Fruit fly (Drosophila melanogaster) whole organism, embryonic: ENCODE data around the gene CG32371.

Source experiments
- Adf1 ChIP-seq: fragments of 200-800 bp; sonication (Bioruptor generic); IDR thresholded peaks from 2 replicates; pipeline ENCODE4 v1.3.6; 2022; ENCODE audit warnings: missing biosample characterization, missing genetic modification characterization
- Atf-2 ChIP-seq: fragments of 200-800 bp; sonication (Bioruptor generic); optimal IDR thresholded peaks from 2 replicates; lab custom pipeline; 2016; ENCODE audit warnings: missing biosample characterization, missing genetic modification characterization
- CG12104 ChIP-seq: fragments of 200-800 bp; sonication (Bioruptor generic); optimal IDR thresholded peaks from 3 replicates; lab custom pipeline; 2016; ENCODE audit warnings: missing biosample characterization, missing genetic modification characterization
- CG18764 ChIP-seq: fragments of 200-800 bp; sonication (Bioruptor generic); optimal IDR thresholded peaks from 3 replicates; lab custom pipeline; 2016; ENCODE audit warnings: missing biosample characterization, missing genetic modification characterization
- CG2120 ChIP-seq: fragments of 200-800 bp; sonication (Bioruptor generic); optimal IDR thresholded peaks from 3 replicates; lab custom pipeline; 2016; ENCODE audit warnings: missing biosample characterization, missing genetic modification characterization
- CG3847 ChIP-seq: fragments of 200-800 bp; sonication (Bioruptor generic); IDR thresholded peaks from 2 replicates; pipeline ENCODE4 v1.3.6; 2022; ENCODE audit warnings: missing biosample characterization, missing genetic modification characterization
- CG4707 ChIP-seq: fragments of 200-800 bp; sonication (Bioruptor generic); optimal IDR thresholded peaks from 2 replicates; lab custom pipeline; 2018; ENCODE audit warnings: missing biosample characterization, mild to moderate bottlenecking, missing genetic modification characterization, moderate library complexity
- CG6791 ChIP-seq: fragments of 200-800 bp; sonication (Bioruptor generic); IDR thresholded peaks from 3 replicates; pipeline ENCODE4 v1.3.6; 2022; ENCODE audit warnings: missing biosample characterization, missing genetic modification characterization; ENCODE audit not compliant: partially characterized antibody
- CG6854 ChIP-seq: fragments of 200-800 bp; sonication (Bioruptor generic); optimal IDR thresholded peaks from 3 replicates; lab custom pipeline; 2017; ENCODE audit warnings: missing biosample characterization, mild to moderate bottlenecking, missing genetic modification characterization
- CG7745 ChIP-seq: fragments of 200-800 bp; sonication (Bioruptor generic); optimal IDR thresholded peaks from 2 replicates; lab custom pipeline; 2018; ENCODE audit warnings: missing biosample characterization, mild to moderate bottlenecking, missing genetic modification characterization, moderate library complexity
- CG8924 ChIP-seq: fragments of 200-800 bp; optimal IDR thresholded peaks from 3 replicates; lab custom pipeline; 2019; ENCODE audit warnings: missing biosample characterization, mild to moderate bottlenecking, missing genetic modification characterization, moderate library complexity
- CG9876 ChIP-seq: fragments of 200-800 bp; sonication (Bioruptor generic); optimal IDR thresholded peaks from 2 replicates; lab custom pipeline; 2016; ENCODE audit warnings: missing biosample characterization, missing genetic modification characterization
- CTCF ChIP-seq: fragments of 200-800 bp; sonication (Bioruptor generic); optimal IDR thresholded peaks from 2 replicates; lab custom pipeline; 2017; ENCODE audit warnings: missing biosample characterization, mild to moderate bottlenecking, missing genetic modification characterization, moderate library complexity
- Deaf1 ChIP-seq: fragments of 200-800 bp; optimal IDR thresholded peaks from 3 replicates; lab custom pipeline; 2019; ENCODE audit warnings: missing biosample characterization, mild to moderate bottlenecking, missing genetic modification characterization, moderate library complexity
- Dip3 ChIP-seq: fragments of 200-800 bp; sonication (Bioruptor generic); optimal IDR thresholded peaks from 3 replicates; lab custom pipeline; 2016; ENCODE audit warnings: missing biosample characterization, missing genetic modification characterization
- Doc2 ChIP-seq: fragments of 200-800 bp; sonication (Bioruptor generic); IDR thresholded peaks from 2 replicates; pipeline ENCODE4 v1.3.6; 2022; ENCODE audit warnings: missing biosample characterization, missing genetic modification characterization
- HLHmδ ChIP-seq: fragments of 200-800 bp; sonication (Bioruptor generic); optimal IDR thresholded peaks from 2 replicates; lab custom pipeline; 2018; ENCODE audit warnings: missing biosample characterization, mild to moderate bottlenecking, missing genetic modification characterization, moderate library complexity
- Kr ChIP-seq: fragments of 200-800 bp; sonication (Bioruptor generic); optimal IDR thresholded peaks from 2 replicates; lab custom pipeline; 2017; ENCODE audit warnings: missing biosample characterization, mild to moderate bottlenecking, missing genetic modification characterization
- MESR4 ChIP-seq: fragments of 200-800 bp; sonication (Bioruptor generic); optimal IDR thresholded peaks from 2 replicates; lab custom pipeline; 2018; ENCODE audit warnings: missing biosample characterization, mild to moderate bottlenecking, missing genetic modification characterization, moderate library complexity
- Max ChIP-seq: fragments of 200-800 bp; sonication (Bioruptor generic); optimal IDR thresholded peaks from 2 replicates; lab custom pipeline; 2016; ENCODE audit warnings: missing biosample characterization, mild to moderate bottlenecking, missing genetic modification characterization
- NFAT ChIP-seq: fragments of 200-800 bp; sonication (Bioruptor generic); IDR thresholded peaks from 2 replicates; pipeline ENCODE4 v1.3.6; 2022; ENCODE audit warnings: missing biosample characterization, missing genetic modification characterization
- Neu2 ChIP-seq: fragments of 200-800 bp; sonication (Bioruptor generic); optimal IDR thresholded peaks from 3 replicates; lab custom pipeline; 2016; ENCODE audit warnings: missing biosample characterization, missing genetic modification characterization, borderline replicate concordance
- Oli ChIP-seq: fragments of 200-800 bp; sonication (Bioruptor generic); optimal IDR thresholded peaks from 2 replicates; lab custom pipeline; 2018; ENCODE audit warnings: missing biosample characterization, mild to moderate bottlenecking, missing genetic modification characterization, moderate library complexity
- Optix ChIP-seq: fragments of 200-800 bp; sonication (Bioruptor generic); IDR thresholded peaks from 3 replicates; pipeline ENCODE4 v1.3.6; 2022; ENCODE audit warnings: missing biosample characterization, missing genetic modification characterization
- Ssrp ChIP-seq: fragments of 200-800 bp; sonication (Bioruptor generic); optimal IDR thresholded peaks from 2 replicates; lab custom pipeline; 2018; ENCODE audit warnings: missing biosample characterization, mild to moderate bottlenecking, missing genetic modification characterization, moderate library complexity
- Taf1 ChIP-seq: fragments of 200-800 bp; sonication (Bioruptor generic); IDR thresholded peaks from 2 replicates; pipeline ENCODE4 v1.3.6; 2022; ENCODE audit warnings: missing biosample characterization, missing genetic modification characterization
- Tbp ChIP-seq: fragments of >200 bp; optimal IDR thresholded peaks from 2 replicates; lab custom pipeline; 2018; ENCODE audit warnings: missing biosample characterization, missing genetic modification characterization
- Trl ChIP-seq, 3 experiments: fragments of >200 bp in 2 of 3; fragments of 200-800 bp in 1 of 3; sonication (Bioruptor generic) in 1 of 3; optimal IDR thresholded peaks; 2 replicates in 1 of 3; 3 replicates in 2 of 3; lab custom pipeline; 2016 to 2017; ENCODE audit warnings: missing biosample characterization in 1 of 3, missing genetic modification characterization in 1 of 3
- abd-A ChIP-seq: fragments of 200-800 bp; sonication (Bioruptor generic); optimal IDR thresholded peaks from 3 replicates; lab custom pipeline; 2019; ENCODE audit warnings: missing biosample characterization, mild to moderate bottlenecking, missing genetic modification characterization, moderate library complexity
- al ChIP-seq: fragments of 200-800 bp; sonication (Bioruptor generic); IDR thresholded peaks from 2 replicates; pipeline ENCODE4 v1.3.6; 2022; ENCODE audit warnings: missing biosample characterization, missing genetic modification characterization
- bcd ChIP-seq: fragments of 200-800 bp; sonication (Bioruptor generic); optimal IDR thresholded peaks from 2 replicates; lab custom pipeline; 2017; ENCODE audit warnings: missing biosample characterization, mild to moderate bottlenecking, missing genetic modification characterization
- btn ChIP-seq: fragments of 200-800 bp; sonication (Bioruptor generic); optimal IDR thresholded peaks from 2 replicates; lab custom pipeline; 2016; ENCODE audit warnings: missing biosample characterization, missing genetic modification characterization
- chinmo ChIP-seq: fragments of 200-800 bp; sonication (Bioruptor generic); IDR thresholded peaks from 4 replicates; pipeline ENCODE4 v1.3.6; 2022; ENCODE audit warnings: missing biosample characterization, missing genetic modification characterization; ENCODE audit not compliant: partially characterized antibody
- danr ChIP-seq: fragments of 200-800 bp; sonication (Bioruptor generic); IDR thresholded peaks from 2 replicates; pipeline ENCODE4 v1.3.6; 2022; ENCODE audit warnings: missing biosample characterization, missing genetic modification characterization
- dpn ChIP-seq, 2 experiments: fragments of 200-800 bp; sonication (Bioruptor generic); optimal IDR thresholded peaks; 3 replicates each; lab custom pipeline; 2016; ENCODE audit warnings: missing biosample characterization in 2 of 2, missing genetic modification characterization in 2 of 2
- emc ChIP-seq: fragments of 200-800 bp; sonication (Bioruptor generic); optimal IDR thresholded peaks from 2 replicates; lab custom pipeline; 2016; ENCODE audit warnings: missing biosample characterization, missing genetic modification characterization
- gcm2 ChIP-seq: fragments of 200-800 bp; sonication (Bioruptor generic); optimal IDR thresholded peaks from 2 replicates; lab custom pipeline; 2016; ENCODE audit warnings: missing biosample characterization, missing genetic modification characterization
- gro ChIP-seq: fragments of 200-800 bp; sonication (Bioruptor generic); optimal IDR thresholded peaks from 2 replicates; lab custom pipeline; 2016; ENCODE audit warnings: missing biosample characterization, missing genetic modification characterization
- h ChIP-seq: fragments of >200 bp; optimal IDR thresholded peaks from 2 replicates; lab custom pipeline; 2017
- hkb ChIP-seq, 2 experiments: fragments of 200-800 bp in 1 of 2; fragments of >200 bp in 1 of 2; sonication (Bioruptor generic) in 1 of 2; IDR thresholded peaks in 1 of 2; optimal IDR thresholded peaks in 1 of 2; 2 replicates each; pipeline versions ENCODE4 v1.3.6 to Lab custom; 2017 to 2022; ENCODE audit warnings: missing biosample characterization in 1 of 2, missing genetic modification characterization in 1 of 2
- jing ChIP-seq: fragments of 200-800 bp; sonication (Bioruptor generic); optimal IDR thresholded peaks from 2 replicates; lab custom pipeline; 2018; ENCODE audit warnings: missing biosample characterization, mild to moderate bottlenecking, missing genetic modification characterization
- lilli ChIP-seq: fragments of 200-800 bp; sonication (Bioruptor generic); optimal IDR thresholded peaks from 3 replicates; lab custom pipeline; 2016; ENCODE audit warnings: missing biosample characterization, missing genetic modification characterization
- lov ChIP-seq, 2 experiments: fragments of 200-800 bp in 1 of 2; fragments of >200 bp in 1 of 2; sonication (Bioruptor generic) in 1 of 2; IDR thresholded peaks in 1 of 2; optimal IDR thresholded peaks in 1 of 2; 2 replicates in 1 of 2; 3 replicates in 1 of 2; pipeline versions ENCODE4 v1.3.6 to Lab custom; 2017 to 2022; ENCODE audit warnings: missing biosample characterization in 1 of 2, missing genetic modification characterization in 1 of 2
- nerfin-1 ChIP-seq: fragments of 200-800 bp; sonication (Bioruptor generic); optimal IDR thresholded peaks from 3 replicates; lab custom pipeline; 2019; ENCODE audit warnings: missing biosample characterization, mild to moderate bottlenecking, missing genetic modification characterization, moderate library complexity
- otp ChIP-seq: fragments of 200-800 bp; sonication (Bioruptor generic); IDR thresholded peaks from 3 replicates; pipeline ENCODE4, ENCODE4 v1.3.6; 2022; ENCODE audit warnings: missing biosample characterization, missing genetic modification characterization
- pum ChIP-seq: fragments of 200-800 bp; sonication (Bioruptor generic); optimal IDR thresholded peaks from 2 replicates; lab custom pipeline; 2016; ENCODE audit warnings: missing biosample characterization, missing genetic modification characterization
- unc-4 ChIP-seq: fragments of 200-800 bp; sonication (Bioruptor generic); IDR thresholded peaks from 2 replicates; pipeline ENCODE4 v1.3.6; 2022; ENCODE audit warnings: missing biosample characterization, missing genetic modification characterization; ENCODE audit not compliant: partially characterized antibody
- zen ChIP-seq: fragments of 200-800 bp; sonication (Bioruptor generic); optimal IDR thresholded peaks from 3 replicates; lab custom pipeline; 2018; ENCODE audit warnings: missing biosample characterization, mild to moderate bottlenecking, missing genetic modification characterization, moderate library complexity

The CG32371 gene

DNA sequence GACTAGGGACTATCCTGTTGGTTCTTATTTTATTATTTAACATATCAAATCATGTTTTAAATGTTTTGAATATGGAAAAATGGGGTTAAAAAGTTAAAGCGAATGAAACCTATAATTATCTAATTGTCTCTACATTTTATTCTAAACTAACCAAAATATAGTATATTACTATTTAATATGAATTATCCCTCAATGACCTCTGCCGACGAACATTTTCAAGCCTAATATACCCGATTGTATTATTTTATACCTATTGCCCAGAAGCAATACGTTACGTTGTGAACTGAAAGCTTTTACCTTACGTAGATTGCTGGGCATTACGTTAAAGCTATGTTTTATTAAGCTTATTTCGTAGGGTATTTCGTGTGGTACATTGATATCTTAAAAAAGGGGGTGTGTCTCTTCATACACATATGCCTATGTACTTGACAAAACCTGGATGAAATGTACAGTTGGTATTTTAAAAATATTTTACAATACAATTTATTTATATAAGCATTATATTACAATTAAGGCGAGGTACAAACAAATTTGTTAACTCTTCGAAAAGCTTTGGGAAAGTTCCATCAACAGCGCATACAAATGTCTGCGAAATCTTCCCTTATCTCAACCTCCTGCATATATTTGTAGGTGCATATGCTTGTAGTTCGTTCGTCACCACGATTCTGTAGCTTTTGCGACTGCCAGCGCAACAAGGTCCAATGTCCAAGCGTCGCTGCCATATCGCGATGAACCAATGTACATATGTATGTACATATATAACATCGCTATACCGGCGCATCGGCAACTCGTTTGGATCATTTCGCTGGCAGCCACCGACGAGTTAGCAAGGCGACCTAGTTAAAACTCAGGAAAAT lies 49.4 kb downstream of the CG32371 start, which contains the start of gene Mcad (continued):
- TF ChIP-seq CG6854 (GFP tag; lab: Kevin White, UChicago) (peak; percentile 91), Max (GFP tag; lab: Kevin White, UChicago) (peak; percentile 88), Deaf1 (peak; percentile 32), CG3847 (GFP tag; lab: Robert Waterston, UW) (peak; percentile 96), CG8924 (tag; lab: Kevin White, UChicago) (peak; percentile 90), h (no peak), hkb (optimal IDR thresholded peaks at IDR 0.05; lab: Kevin White, UChicago) (no peak), hkb (GFP tag; IDR thresholded peaks at IDR 0.05; lab: Robert Waterston, UW) (peak; percentile 94), Neu2 (GFP tag; lab: Kevin White, UChicago) (no peak), emc (GFP tag; lab: Kevin White, UChicago) (peak; percentile 78), Oli (tag; lab: Kevin White, UChicago) (peak; percentile 87), chinmo (peak; percentile 84; the same call in 1 of the 4 replicates), btn (GFP tag; lab: Kevin White, UChicago) (no peak), jing (GFP tag; lab: Kevin White, UChicago) (peak; percentile 61), Kr (GFP tag; lab: Kevin White, UChicago) (no peak), gcm2 (GFP tag; lab: Kevin White, UChicago) (peak; percentile 55), dpn (GFP tag; optimal IDR thresholded peaks at IDR 0.05; lab: Kevin White, UChicago) (peak; percentile 53 to 85), HLHmδ (no peak), CG18764 (GFP tag; lab: Kevin White, UChicago) (peak; percentile 90), zen (tag; lab: Kevin White, UChicago) (peak; percentile 92), Ssrp (tag; lab: Kevin White, UChicago) (peak; percentile 76), abd-A (tag; lab: Kevin White, UChicago) (no peak), Trl (optimal IDR thresholded peaks at IDR 0.05; lab: Kevin White, UChicago) (no peak), Trl (GFP tag; optimal IDR thresholded peaks at IDR 0.05; lab: Kevin White, UChicago) (peak; percentile 19), CG12104 (peak; percentile 95), CG9876 (GFP tag; lab: Kevin White, UChicago) (no peak), unc-4 (GFP tag; lab: Robert Waterston, UW) (0 out of 2 replicates have a peak, but pooled peaks have one; percentile 21), Doc2 (GFP tag; lab: Robert Waterston, UW) (peak; percentile 84), al (GFP tag; lab: Robert Waterston, UW) (peak; percentile 90), Taf1 (GFP tag; lab: Robert Waterston, UW) (peak; percentile 77), pum (GFP tag; lab: Kevin White, UChicago) (peak; percentile 61), danr (GFP tag; lab: Robert Waterston, UW) (peak; percentile 67), Dip3 (GFP tag; lab: Kevin White, UChicago) (peak; percentile 45), Adf1 (peak; percentile 75), CG2120 (GFP tag; lab: Kevin White, UChicago) (peak; percentile 90), gro (peak; percentile 29), otp (GFP tag; lab: Robert Waterston, UW) (peak; percentile 44; the same call in 2 of the 3 replicates), lilli (GFP tag; lab: Kevin White, UChicago) (peak; percentile 85), bcd (GFP tag; lab: Kevin White, UChicago) (peak; percentile 93), nerfin-1 (peak; percentile 94), lov (optimal IDR thresholded peaks at IDR 0.05; lab: Kevin White, UChicago) (no peak), lov (GFP tag; IDR thresholded peaks at IDR 0.05; lab: Robert Waterston, UW) (peak; percentile 70; the same call in 1 of the 3 replicates), Tbp (GFP tag; lab: Kevin White, UChicago) (no peak), Atf-2 (GFP tag; lab: Kevin White, UChicago) (peak; percentile 16), CG4707 (GFP tag; lab: Kevin White, UChicago) (no peak), NFAT (GFP tag; lab: Robert Waterston, UW) (peak; percentile 73), CG7745 (tag; lab: Kevin White, UChicago) (no peak), CTCF (GFP tag; lab: Kevin White, UChicago) (peak; percentile 32), Optix (GFP tag; lab: Robert Waterston, UW) (peak; percentile 75; the same call in 2 of the 3 replicates), CG6791 (no peak), MESR4 (GFP tag; lab: Kevin White, UChicago) (no peak)
